Worm (Caenorhabditis elegans): Measurements from ENCODE around the gene F35H8.12.

DNA sequence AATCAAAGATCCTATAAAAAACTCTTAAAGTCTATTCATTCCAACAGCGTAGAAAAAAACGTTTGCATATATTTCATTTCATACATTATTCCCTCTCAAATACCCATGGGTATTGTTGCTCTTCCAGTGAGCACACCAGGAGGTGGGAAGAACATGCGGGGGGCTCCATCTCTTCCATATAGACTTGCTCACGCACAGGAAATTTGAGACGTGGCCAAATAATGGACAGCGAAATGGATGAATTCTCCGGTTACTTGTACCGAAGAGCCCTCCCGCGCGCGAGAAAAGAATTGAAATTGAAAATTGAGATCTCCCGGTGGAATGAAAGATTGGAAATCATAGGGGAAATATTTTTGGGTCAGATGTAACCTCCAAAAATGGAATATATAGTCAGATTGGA is 26.0 kb downstream of the F35H8.12 start:
- TF ChIP-seq fos-1 (tag; optimal IDR thresholded peaks at IDR 0.05) (no peak), nhr-237 (tag; optimal IDR thresholded peaks at IDR 0.05) (no peak), unc-39 (tag; optimal IDR thresholded peaks at IDR 0.05) (no peak), snpc-4 (tag; optimal IDR thresholded peaks at IDR 0.05) (no peak), lin-39 (tag; optimal IDR thresholded peaks at IDR 0.05) (no peak), daf-12 (tag; optimal IDR thresholded peaks at IDR 0.05) (no peak), egl-5 (tag; optimal IDR thresholded peaks at IDR 0.05) (no peak), egl-27 (tag; optimal IDR thresholded peaks at IDR 0.05) (no peak), nfya-1 (tag; optimal IDR thresholded peaks at IDR 0.05; ENCODE audit: insufficient read depth) (no peak), zag-1 (tag; optimal IDR thresholded peaks at IDR 0.05) (no peak), jun-1 (tag; optimal IDR thresholded peaks at IDR 0.05) (no peak), nhr-11 (tag; optimal IDR thresholded peaks at IDR 0.05) (no peak)
